Fruit fly (Drosophila melanogaster) whole organism, embryonic: ENCODE results near the gene Blm.

Experiments used
- Bdp1 ChIP-seq: fragments of 200-800 bp; sonication (Bioruptor generic); optimal IDR thresholded peaks from 3 replicates; lab custom pipeline; 2016; ENCODE audit warnings: missing biosample characterization, missing genetic modification characterization
- CG10366 ChIP-seq: fragments of 200-800 bp; sonication (Bioruptor generic); IDR thresholded peaks from 2 replicates; pipeline ENCODE4 v1.3.6; 2022; ENCODE audit warnings: missing biosample characterization, missing genetic modification characterization
- CG10565 ChIP-seq: fragments of 200-800 bp; sonication (Bioruptor generic); optimal IDR thresholded peaks from 3 replicates; lab custom pipeline; 2016; ENCODE audit warnings: missing biosample characterization, mild to moderate bottlenecking, missing genetic modification characterization
- CG13624 ChIP-seq: fragments of 200-800 bp; sonication (Bioruptor generic); optimal IDR thresholded peaks from 2 replicates; lab custom pipeline; 2016; ENCODE audit warnings: missing biosample characterization, missing genetic modification characterization
- CG14014 ChIP-seq: fragments of 200-800 bp; sonication (Bioruptor generic); IDR thresholded peaks from 2 replicates; pipeline ENCODE4 v1.3.6; 2022; ENCODE audit warnings: missing biosample characterization, missing genetic modification characterization
- CG14441 ChIP-seq: fragments of 200-800 bp; sonication (Bioruptor generic); IDR thresholded peaks from 2 replicates; pipeline ENCODE4 v1.3.6; 2022; ENCODE audit warnings: missing biosample characterization, missing genetic modification characterization
- CG17802 ChIP-seq: fragments of 200-800 bp; sonication (Bioruptor generic); optimal IDR thresholded peaks from 2 replicates; lab custom pipeline; 2018; ENCODE audit warnings: missing biosample characterization, mild to moderate bottlenecking, missing genetic modification characterization, moderate library complexity
- CG2712 ChIP-seq: fragments of 200-800 bp; optimal IDR thresholded peaks from 3 replicates; lab custom pipeline; 2019; ENCODE audit warnings: missing biosample characterization, mild to moderate bottlenecking, missing genetic modification characterization, moderate library complexity
- CG31365 ChIP-seq: fragments of 200-800 bp; sonication (Bioruptor generic); optimal IDR thresholded peaks from 2 replicates; lab custom pipeline; 2018; ENCODE audit warnings: missing biosample characterization, mild to moderate bottlenecking, missing genetic modification characterization
- CG31441 ChIP-seq: fragments of 200-800 bp; sonication (Bioruptor generic); IDR thresholded peaks from 2 replicates; pipeline ENCODE4 v1.3.6; 2022; ENCODE audit warnings: missing biosample characterization, missing genetic modification characterization
- CG4360 ChIP-seq: fragments of 200-800 bp; sonication (Bioruptor generic); IDR thresholded peaks from 2 replicates; pipeline ENCODE4 v1.3.6; 2022; ENCODE audit warnings: missing biosample characterization, missing genetic modification characterization
- CG43689 ChIP-seq: fragments of 200-800 bp; sonication (Bioruptor generic); IDR thresholded peaks from 2 replicates; pipeline ENCODE4 v1.3.6; 2022; ENCODE audit warnings: missing biosample characterization, missing genetic modification characterization
- CG6254 ChIP-seq: fragments of 200-800 bp; sonication (Bioruptor generic); optimal IDR thresholded peaks from 3 replicates; lab custom pipeline; 2017; ENCODE audit warnings: mild to moderate bottlenecking, missing biosample characterization, missing genetic modification reagents, missing genetic modification characterization
- CG8089 ChIP-seq: fragments of 200-800 bp; sonication (Bioruptor generic); optimal IDR thresholded peaks from 3 replicates; lab custom pipeline; 2016; ENCODE audit warnings: missing biosample characterization, missing genetic modification characterization
- CG8765 ChIP-seq: fragments of 200-800 bp; sonication (Bioruptor generic); IDR thresholded peaks from 2 replicates; pipeline ENCODE4 v1.3.6; 2022; ENCODE audit warnings: missing biosample characterization, missing genetic modification characterization
- CG9609 ChIP-seq: fragments of 200-800 bp; sonication (Bioruptor generic); optimal IDR thresholded peaks from 3 replicates; lab custom pipeline; 2016; ENCODE audit warnings: missing biosample characterization, missing genetic modification characterization
- CG9932 ChIP-seq: fragments of 200-800 bp; sonication (Bioruptor generic); IDR thresholded peaks from 2 replicates; pipeline ENCODE4 v1.3.6; 2022; ENCODE audit warnings: missing biosample characterization, missing genetic modification characterization
- Doc3 ChIP-seq: fragments of 200-800 bp; sonication (Bioruptor generic); IDR thresholded peaks from 3 replicates; pipeline ENCODE4 v1.3.6; 2022; ENCODE audit warnings: missing biosample characterization, missing genetic modification characterization; ENCODE audit not compliant: partially characterized antibody
- HmgZ ChIP-seq: fragments of 200-800 bp; sonication (Bioruptor generic); optimal IDR thresholded peaks from 2 replicates; lab custom pipeline; 2018; ENCODE audit warnings: missing biosample characterization, mild to moderate bottlenecking, missing genetic modification characterization
- Hr3 ChIP-seq: fragments of 200-800 bp; sonication (Bioruptor generic); optimal IDR thresholded peaks from 3 replicates; lab custom pipeline; 2016; ENCODE audit warnings: missing biosample characterization, missing genetic modification characterization
- Lhr ChIP-seq: fragments of 200-800 bp; sonication (Bioruptor generic); optimal IDR thresholded peaks from 3 replicates; lab custom pipeline; 2017; ENCODE audit warnings: mild to moderate bottlenecking, missing biosample characterization, missing genetic modification reagents, missing genetic modification characterization
- Lpt ChIP-seq: fragments of >200 bp; optimal IDR thresholded peaks from 2 replicates; lab custom pipeline; 2018; ENCODE audit warnings: missing biosample characterization, missing genetic modification characterization
- MESR4 ChIP-seq: fragments of 200-800 bp; sonication (Bioruptor generic); optimal IDR thresholded peaks from 2 replicates; lab custom pipeline; 2018; ENCODE audit warnings: missing biosample characterization, mild to moderate bottlenecking, missing genetic modification characterization, moderate library complexity
- Oaz ChIP-seq: fragments of 200-800 bp; sonication (Bioruptor generic); IDR thresholded peaks from 2 replicates; pipeline ENCODE4 v1.3.6; 2022; ENCODE audit warnings: missing biosample characterization, missing genetic modification characterization
- PHDP ChIP-seq: fragments of 200-800 bp; sonication (Bioruptor generic); optimal IDR thresholded peaks from 3 replicates; lab custom pipeline; 2018; ENCODE audit warnings: missing biosample characterization, mild to moderate bottlenecking, missing genetic modification characterization, moderate library complexity
- Sox102F ChIP-seq: fragments of 200-800 bp; sonication (Bioruptor generic); optimal IDR thresholded peaks from 2 replicates; lab custom pipeline; 2018; ENCODE audit warnings: missing biosample characterization, mild to moderate bottlenecking, missing genetic modification characterization, moderate library complexity
- Usf ChIP-seq: fragments of 200-800 bp; sonication (Bioruptor generic); optimal IDR thresholded peaks from 2 replicates; lab custom pipeline; 2017; ENCODE audit warnings: missing genotype, missing biosample characterization, missing genetic modification characterization
- Vsx1 ChIP-seq: fragments of 200-800 bp; sonication (Bioruptor generic); optimal IDR thresholded peaks from 2 replicates; lab custom pipeline; 2017; ENCODE audit warnings: missing biosample characterization, mild to moderate bottlenecking, missing genetic modification characterization, missing genetic modification reagents
- ac ChIP-seq: fragments of 200-800 bp; sonication (Bioruptor generic); optimal IDR thresholded peaks from 3 replicates; lab custom pipeline; 2017; ENCODE audit warnings: missing biosample characterization, mild to moderate bottlenecking, missing genetic modification characterization
- aop ChIP-seq: fragments of 200-800 bp; sonication (Bioruptor generic); IDR thresholded peaks from 2 replicates; pipeline ENCODE4 v1.3.6; 2022; ENCODE audit warnings: missing biosample characterization, missing genetic modification characterization
- bsh ChIP-seq, 2 experiments: fragments of 200-800 bp; sonication (Bioruptor generic); optimal IDR thresholded peaks; 2 replicates each; lab custom pipeline; 2017 to 2018; ENCODE audit warnings: mild to moderate bottlenecking in 2 of 2, missing biosample characterization in 2 of 2, missing genetic modification characterization in 2 of 2, moderate library complexity in 1 of 2
- caup ChIP-seq: fragments of 200-800 bp; sonication (Bioruptor generic); optimal IDR thresholded peaks from 3 replicates; lab custom pipeline; 2017; ENCODE audit warnings: missing biosample characterization, mild to moderate bottlenecking, missing genetic modification characterization, moderate library complexity; ENCODE audit not compliant: severe bottlenecking
- dpn ChIP-seq, 2 experiments: fragments of 200-800 bp; sonication (Bioruptor generic); optimal IDR thresholded peaks; 3 replicates each; lab custom pipeline; 2016; ENCODE audit warnings: missing biosample characterization in 2 of 2, missing genetic modification characterization in 2 of 2
- en ChIP-seq: fragments of 200-800 bp; sonication (Bioruptor generic); optimal IDR thresholded peaks from 2 replicates; lab custom pipeline; 2016; ENCODE audit warnings: missing biosample characterization, missing genetic modification characterization
- ewg ChIP-seq: fragments of 200-800 bp; sonication (Bioruptor generic); optimal IDR thresholded peaks from 3 replicates; lab custom pipeline; 2017; ENCODE audit warnings: mild to moderate bottlenecking, missing biosample characterization, missing genetic modification reagents, missing genetic modification characterization
- exex ChIP-seq: fragments of 200-800 bp; sonication (Bioruptor generic); optimal IDR thresholded peaks from 4 replicates; lab custom pipeline; 2018; ENCODE audit warnings: missing biosample characterization, mild to moderate bottlenecking, missing genetic modification characterization, moderate library complexity
- grau ChIP-seq: fragments of 200-800 bp; optimal IDR thresholded peaks from 3 replicates; lab custom pipeline; 2019; ENCODE audit warnings: missing biosample characterization, mild to moderate bottlenecking, missing genetic modification characterization, moderate library complexity
- jigr1 ChIP-seq: fragments of 200-800 bp; sonication (Bioruptor generic); IDR thresholded peaks from 3 replicates; pipeline ENCODE4 v1.3.6; 2022; ENCODE audit warnings: missing biosample characterization, missing genetic modification characterization
- jumu ChIP-seq: fragments of 200-800 bp; sonication (Bioruptor generic); optimal IDR thresholded peaks from 3 replicates; lab custom pipeline; 2016; ENCODE audit warnings: missing biosample characterization, missing genetic modification characterization
- repo ChIP-seq: fragments of 200-800 bp; sonication (Bioruptor generic); optimal IDR thresholded peaks from 2 replicates; lab custom pipeline; 2016; ENCODE audit warnings: missing biosample characterization, missing genetic modification characterization
- sc ChIP-seq, 3 experiments: fragments of >200 bp in 2 of 3; fragments of 200-800 bp in 1 of 3; sonication (Bioruptor generic) in 1 of 3; optimal IDR thresholded peaks; 2 replicates in 2 of 3; 3 replicates in 1 of 3; lab custom pipeline; 2017; ENCODE audit warnings: mild to moderate bottlenecking in 1 of 3, missing biosample characterization in 1 of 3, missing genetic modification characterization in 1 of 3, missing genetic modification reagents in 1 of 3
- sd ChIP-seq: fragments of 200-800 bp; sonication (Bioruptor generic); optimal IDR thresholded peaks from 3 replicates; lab custom pipeline; 2018; ENCODE audit warnings: missing biosample characterization, mild to moderate bottlenecking, missing genetic modification characterization, moderate library complexity
- sima ChIP-seq: fragments of 200-800 bp; sonication (Bioruptor generic); optimal IDR thresholded peaks from 2 replicates; lab custom pipeline; 2016; ENCODE audit warnings: missing biosample characterization, missing genetic modification characterization
- tap ChIP-seq: fragments of 200-800 bp; optimal IDR thresholded peaks from 3 replicates; lab custom pipeline; 2019; ENCODE audit warnings: missing biosample characterization, mild to moderate bottlenecking, missing genetic modification characterization, moderate library complexity
- tll ChIP-seq, 2 experiments: fragments of 200-800 bp in 1 of 2; fragments of >200 bp in 1 of 2; sonication (Bioruptor generic) in 1 of 2; optimal IDR thresholded peaks; 2 replicates each; lab custom pipeline; 2017 to 2019; ENCODE audit warnings: missing biosample characterization in 2 of 2, missing genetic modification characterization in 2 of 2, mild to moderate bottlenecking in 1 of 2, moderate library complexity in 1 of 2
- unpg ChIP-seq: fragments of 200-800 bp; sonication (Bioruptor generic); optimal IDR thresholded peaks from 3 replicates; lab custom pipeline; 2018; ENCODE audit warnings: missing biosample characterization, mild to moderate bottlenecking, missing genetic modification characterization, moderate library complexity
- usp ChIP-seq: fragments of >200 bp; optimal IDR thresholded peaks from 2 replicates; lab custom pipeline; 2017; ENCODE audit warnings: missing biosample characterization, missing genetic modification characterization

Gene Blm

dm6 chr3R:11778012-11778865, 36.7 kb upstream of the Blm start (continued):
- peak; percentile 77 for TF ChIP-seq sd (tag; lab: Kevin White, UChicago)
- TF ChIP-seq dpn (GFP tag; optimal IDR thresholded peaks at IDR 0.05; lab: Kevin White, UChicago) = peak in 1 of 2 experiments; percentile 61
- peak; percentile 71 for TF ChIP-seq aop (GFP tag; lab: Robert Waterston, UW)
- TF ChIP-seq CG9932 = peak; percentile 60; the same call in 1 of the 2 replicates
- TF ChIP-seq Usf (GFP tag; lab: Kevin White, UChicago) = peak; percentile 66
- peak; percentile 24 for TF ChIP-seq PHDP
- TF ChIP-seq CG31441 (GFP tag; lab: Robert Waterston, UW) = peak; percentile 83
- peak; percentile 22 for TF ChIP-seq ac (GFP tag; lab: Kevin White, UChicago)
- peak; percentile 78 for TF ChIP-seq CG2712 (tag; lab: Kevin White, UChicago)
- TF ChIP-seq CG10366 (GFP tag; lab: Robert Waterston, UW) = peak; percentile 22; the same call in 1 of the 2 replicates
- peak; percentile 43 to 44 for TF ChIP-seq bsh (GFP tag; optimal IDR thresholded peaks at IDR 0.05; lab: Kevin White, UChicago)
- TF ChIP-seq Vsx1 = no peak
- TF ChIP-seq CG14441 (GFP tag; lab: Robert Waterston, UW) = no peak; the same call in 1 of the 2 replicates
- TF ChIP-seq HmgZ (tag; lab: Kevin White, UChicago) = peak; percentile 9
- peak; percentile 65 for TF ChIP-seq CG6254
- TF ChIP-seq Doc3 (GFP tag; lab: Robert Waterston, UW) = no peak
- peak; percentile 14 for TF ChIP-seq MESR4
- no peak for TF ChIP-seq CG31365 (tag; lab: Kevin White, UChicago)
- TF ChIP-seq exex (tag; lab: Kevin White, UChicago) = peak; percentile 7
- TF ChIP-seq unpg (GFP tag; lab: Kevin White, UChicago) = no peak
- TF ChIP-seq usp (GFP tag; lab: Kevin White, UChicago) = no peak
- peak in 1 of 2 experiments; percentile 69 for TF ChIP-seq tll (GFP tag; optimal IDR thresholded peaks at IDR 0.05; lab: Kevin White, UChicago)
- TF ChIP-seq sima (GFP tag; lab: Kevin White, UChicago) = peak; percentile 18
- no peak for TF ChIP-seq Lpt (GFP tag; lab: Kevin White, UChicago)
- no peak for TF ChIP-seq Oaz (GFP tag; lab: Robert Waterston, UW)
- TF ChIP-seq CG9609 (GFP tag; lab: Kevin White, UChicago) = peak; percentile 24
- peak; percentile 52 for TF ChIP-seq CG13624 (GFP tag; lab: Kevin White, UChicago)
- peak; percentile 57 for TF ChIP-seq ewg (GFP tag; lab: Kevin White, UChicago)
- TF ChIP-seq Lhr (GFP tag; lab: Kevin White, UChicago) = peak; percentile 31
- TF ChIP-seq Bdp1 = peak; percentile 3
- no peak; the same call in 1 of the 2 replicates for TF ChIP-seq CG4360 (GFP tag; lab: Robert Waterston, UW)
- peak; percentile 15 for TF ChIP-seq caup (GFP tag; lab: Kevin White, UChicago)
- TF ChIP-seq Hr3 (GFP tag; lab: Kevin White, UChicago) = peak; percentile 78
- TF ChIP-seq CG14014 (GFP tag; lab: Robert Waterston, UW) = no peak; the same call in 1 of the 2 replicates
- peak; percentile 13 for TF ChIP-seq repo (GFP tag; lab: Kevin White, UChicago)
- no peak for TF ChIP-seq CG8765
- TF ChIP-seq CG43689 (GFP tag; lab: Robert Waterston, UW) = no peak
- no peak for TF ChIP-seq en
- no peak for TF ChIP-seq jigr1 (GFP tag; lab: Robert Waterston, UW)
- peak; percentile 21 for TF ChIP-seq CG10565 (GFP tag; lab: Kevin White, UChicago)
- peak; percentile 0 for TF ChIP-seq CG17802 (tag; lab: Kevin White, UChicago)
- peak; percentile 60 for TF ChIP-seq Sox102F
- peak; percentile 43 for TF ChIP-seq CG8089 (GFP tag; lab: Kevin White, UChicago)
- TF ChIP-seq grau (tag; lab: Kevin White, UChicago) = peak; percentile 70
- peak; percentile 16 for TF ChIP-seq tap (tag; lab: Kevin White, UChicago)
- TF ChIP-seq sc (optimal IDR thresholded peaks at IDR 0.05; lab: Kevin White, UChicago) = no peak
- TF ChIP-seq sc (GFP tag; optimal IDR thresholded peaks at IDR 0.05; lab: Kevin White, UChicago) = peak; percentile 87
- peak; percentile 45 for TF ChIP-seq jumu (GFP tag; lab: Kevin White, UChicago)
